Worm (Caenorhabditis elegans): Measurements from ENCODE around the gene oac-32.

DNA sequence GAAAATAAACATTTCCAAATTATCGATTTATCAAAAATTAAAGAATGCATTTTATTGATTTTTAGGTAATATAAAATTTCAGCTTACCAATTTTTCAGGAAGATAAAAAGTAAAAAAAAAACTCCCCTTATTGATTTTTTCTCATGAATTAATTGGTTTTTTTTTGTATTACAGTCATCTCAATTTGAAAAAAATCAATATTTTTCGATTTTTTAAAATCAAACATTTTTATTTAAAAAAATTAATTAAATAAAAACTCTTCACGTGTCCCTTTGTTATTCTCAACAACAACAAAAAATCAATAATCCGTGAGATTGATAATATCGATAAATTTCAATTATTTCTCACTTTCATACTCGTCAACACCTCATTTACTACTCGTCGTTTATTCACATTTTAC lies 50.2 kb downstream of the oac-32 start, which contains the start of gene C38C3.3:
- TF ChIP-seq hmbx-1 (tag; optimal IDR thresholded peaks at IDR 0.05) (no peak), ama-1 (optimal IDR thresholded peaks at IDR 0.05) (no peak)
